Fruit fly (Drosophila melanogaster) whole organism, embryonic: ENCODE results near the gene mld.
A peak's percentile ranks its signal among the peaks of the same experiment; 100 is the strongest.

Source experiments
- Bgb ChIP-seq: fragments of 200-800 bp; sonication (Bioruptor generic); IDR thresholded peaks from 2 replicates; pipeline ENCODE4 v1.3.6; 2022; ENCODE audit warnings: missing biosample characterization, missing genetic modification characterization; ENCODE audit not compliant: partially characterized antibody
- CG10431 ChIP-seq: fragments of 200-800 bp; sonication (Bioruptor generic); optimal IDR thresholded peaks from 3 replicates; lab custom pipeline; 2018; ENCODE audit warnings: missing biosample characterization, mild to moderate bottlenecking, missing genetic modification characterization
- CG11723 ChIP-seq: fragments of 200-800 bp; sonication (Bioruptor generic); optimal IDR thresholded peaks from 2 replicates; lab custom pipeline; 2017; ENCODE audit warnings: missing biosample characterization, mild to moderate bottlenecking, missing genetic modification characterization
- CG12104 ChIP-seq: fragments of 200-800 bp; sonication (Bioruptor generic); optimal IDR thresholded peaks from 3 replicates; lab custom pipeline; 2016; ENCODE audit warnings: missing biosample characterization, missing genetic modification characterization
- CG12659 ChIP-seq: fragments of 200-800 bp; sonication (Bioruptor generic); optimal IDR thresholded peaks from 3 replicates; lab custom pipeline; 2017; ENCODE audit warnings: mild to moderate bottlenecking, missing biosample characterization, missing genetic modification reagents, missing genetic modification characterization
- CG13424 ChIP-seq: fragments of 200-800 bp; sonication (Bioruptor generic); optimal IDR thresholded peaks from 2 replicates; lab custom pipeline; 2019; ENCODE audit warnings: missing biosample characterization, mild to moderate bottlenecking, missing genetic modification characterization, moderate library complexity
- CG13775 ChIP-seq: fragments of 200-800 bp; sonication (Bioruptor generic); optimal IDR thresholded peaks from 3 replicates; lab custom pipeline; 2017; ENCODE audit warnings: missing biosample characterization, mild to moderate bottlenecking, missing genetic modification characterization
- CG1603 ChIP-seq: fragments of 200-800 bp; sonication (Bioruptor generic); optimal IDR thresholded peaks from 2 replicates; lab custom pipeline; 2019; ENCODE audit warnings: missing biosample characterization, mild to moderate bottlenecking, missing genetic modification characterization, moderate library complexity
- CG17186 ChIP-seq: fragments of 200-800 bp; sonication (Bioruptor generic); optimal IDR thresholded peaks from 3 replicates; lab custom pipeline; 2017; ENCODE audit warnings: missing biosample characterization, missing genetic modification reagents, missing genetic modification characterization
- CG17361 ChIP-seq: fragments of 200-800 bp; sonication (Bioruptor generic); IDR thresholded peaks from 3 replicates; pipeline ENCODE4 v1.3.6; 2022; ENCODE audit warnings: missing biosample characterization, missing genetic modification characterization
- CG17829 ChIP-seq: fragments of 200-800 bp; optimal IDR thresholded peaks from 2 replicates; lab custom pipeline; 2019; ENCODE audit warnings: missing biosample characterization, mild to moderate bottlenecking, missing genetic modification characterization, moderate library complexity
- CG2712 ChIP-seq: fragments of 200-800 bp; optimal IDR thresholded peaks from 3 replicates; lab custom pipeline; 2019; ENCODE audit warnings: missing biosample characterization, mild to moderate bottlenecking, missing genetic modification characterization, moderate library complexity
- CG31388 ChIP-seq: fragments of 200-800 bp; sonication (Bioruptor generic); optimal IDR thresholded peaks from 2 replicates; lab custom pipeline; 2016; ENCODE audit warnings: missing biosample characterization, missing genetic modification characterization
- CG34376 ChIP-seq: fragments of 200-800 bp; sonication (Bioruptor generic); optimal IDR thresholded peaks from 2 replicates; lab custom pipeline; 2018; ENCODE audit warnings: missing biosample characterization, mild to moderate bottlenecking, missing genetic modification characterization
- CG34422 ChIP-seq: fragments of 200-800 bp; sonication (Bioruptor generic); IDR thresholded peaks from 3 replicates; pipeline ENCODE4 v1.3.6; 2022; ENCODE audit warnings: missing biosample characterization, missing genetic modification characterization
- CG4328 ChIP-seq: fragments of 200-800 bp; sonication (Bioruptor generic); optimal IDR thresholded peaks from 3 replicates; lab custom pipeline; 2017; ENCODE audit warnings: missing biosample characterization, missing genetic modification reagents, missing genetic modification characterization
- CG5245 ChIP-seq: fragments of 200-800 bp; sonication (Bioruptor generic); optimal IDR thresholded peaks from 3 replicates; lab custom pipeline; 2016; ENCODE audit warnings: missing biosample characterization, missing genetic modification characterization
- CG6689 ChIP-seq: fragments of 200-800 bp; sonication (Bioruptor generic); IDR thresholded peaks from 2 replicates; pipeline ENCODE4 v1.3.6; 2022; ENCODE audit warnings: missing biosample characterization, missing genetic modification characterization
- CG7786 ChIP-seq: fragments of 200-800 bp; sonication (Bioruptor generic); optimal IDR thresholded peaks from 2 replicates; lab custom pipeline; 2016; ENCODE audit warnings: missing biosample characterization, missing genetic modification characterization
- CG8290 ChIP-seq, 3 experiments: fragments of 200-800 bp; sonication (Bioruptor generic); optimal IDR thresholded peaks; 2 replicates each; lab custom pipeline; 2016 to 2019; ENCODE audit warnings: missing biosample characterization in 3 of 3, missing genetic modification characterization in 3 of 3, mild to moderate bottlenecking in 2 of 3, moderate library complexity in 1 of 3
- Deaf1 ChIP-seq: fragments of 200-800 bp; optimal IDR thresholded peaks from 3 replicates; lab custom pipeline; 2019; ENCODE audit warnings: missing biosample characterization, mild to moderate bottlenecking, missing genetic modification characterization, moderate library complexity
- Dref ChIP-seq: fragments of 200-800 bp; sonication (Bioruptor generic); IDR thresholded peaks from 2 replicates; pipeline ENCODE4 v1.3.6; 2022; ENCODE audit warnings: missing biosample characterization, missing genetic modification characterization
- ERR ChIP-seq: fragments of 200-800 bp; sonication (Bioruptor generic); optimal IDR thresholded peaks from 2 replicates; lab custom pipeline; 2016; ENCODE audit warnings: missing biosample characterization, missing genetic modification characterization
- Hmx ChIP-seq: fragments of 200-800 bp; sonication (Bioruptor generic); optimal IDR thresholded peaks from 2 replicates; lab custom pipeline; 2016; ENCODE audit warnings: missing biosample characterization, missing genetic modification characterization
- Lpt ChIP-seq: fragments of >200 bp; optimal IDR thresholded peaks from 2 replicates; lab custom pipeline; 2018; ENCODE audit warnings: missing biosample characterization, missing genetic modification characterization
- Mes4 ChIP-seq: fragments of 200-800 bp; sonication (Bioruptor generic); optimal IDR thresholded peaks from 2 replicates; lab custom pipeline; 2016; ENCODE audit warnings: missing biosample characterization, missing genetic modification characterization
- Vsx1 ChIP-seq: fragments of 200-800 bp; sonication (Bioruptor generic); optimal IDR thresholded peaks from 2 replicates; lab custom pipeline; 2017; ENCODE audit warnings: missing biosample characterization, mild to moderate bottlenecking, missing genetic modification characterization, missing genetic modification reagents
- al ChIP-seq: fragments of 200-800 bp; sonication (Bioruptor generic); IDR thresholded peaks from 2 replicates; pipeline ENCODE4 v1.3.6; 2022; ENCODE audit warnings: missing biosample characterization, missing genetic modification characterization
- aop ChIP-seq: fragments of 200-800 bp; sonication (Bioruptor generic); IDR thresholded peaks from 2 replicates; pipeline ENCODE4 v1.3.6; 2022; ENCODE audit warnings: missing biosample characterization, missing genetic modification characterization
- cato ChIP-seq: fragments of 200-800 bp; sonication (Bioruptor generic); optimal IDR thresholded peaks from 2 replicates; lab custom pipeline; 2016; ENCODE audit warnings: missing biosample characterization, missing genetic modification characterization, borderline replicate concordance
- crol ChIP-seq: fragments of 200-800 bp; sonication (Bioruptor generic); IDR thresholded peaks from 2 replicates; pipeline ENCODE4 v1.3.6; 2022; ENCODE audit warnings: missing biosample characterization, missing genetic modification characterization
- da ChIP-seq: fragments of 200-800 bp; sonication (Bioruptor generic); optimal IDR thresholded peaks from 2 replicates; lab custom pipeline; 2016; ENCODE audit warnings: missing biosample characterization, missing genetic modification characterization
- danr ChIP-seq: fragments of 200-800 bp; sonication (Bioruptor generic); IDR thresholded peaks from 2 replicates; pipeline ENCODE4 v1.3.6; 2022; ENCODE audit warnings: missing biosample characterization, missing genetic modification characterization
- dpn ChIP-seq, 2 experiments: fragments of 200-800 bp; sonication (Bioruptor generic); optimal IDR thresholded peaks; 3 replicates each; lab custom pipeline; 2016; ENCODE audit warnings: missing biosample characterization in 2 of 2, missing genetic modification characterization in 2 of 2
- ems ChIP-seq: fragments of 200-800 bp; sonication (Bioruptor generic); optimal IDR thresholded peaks from 3 replicates; lab custom pipeline; 2016; ENCODE audit warnings: missing biosample characterization, missing genetic modification characterization
- fd96Cb ChIP-seq: fragments of 200-800 bp; sonication (Bioruptor generic); optimal IDR thresholded peaks from 2 replicates; lab custom pipeline; 2018; ENCODE audit warnings: missing biosample characterization, mild to moderate bottlenecking, missing genetic modification characterization, moderate library complexity
- gce ChIP-seq: fragments of 200-800 bp; sonication (Bioruptor generic); IDR thresholded peaks from 3 replicates; pipeline ENCODE4 v1.3.6; 2022; ENCODE audit warnings: missing biosample characterization, missing genetic modification characterization
- gfzf ChIP-seq: fragments of 200-800 bp; sonication (Bioruptor generic); optimal IDR thresholded peaks from 2 replicates; lab custom pipeline; 2016; ENCODE audit warnings: missing biosample characterization, mild to moderate bottlenecking, missing genetic modification characterization, moderate library complexity
- knrl ChIP-seq: fragments of 200-800 bp; sonication (Bioruptor generic); IDR thresholded peaks from 3 replicates; pipeline ENCODE4 v1.3.6; 2022; ENCODE audit warnings: missing biosample characterization, missing genetic modification characterization; ENCODE audit not compliant: partially characterized antibody
- oc ChIP-seq: fragments of 200-800 bp; sonication (Bioruptor generic); optimal IDR thresholded peaks from 2 replicates; lab custom pipeline; 2018; ENCODE audit warnings: missing biosample characterization, mild to moderate bottlenecking, missing genetic modification characterization, moderate library complexity
- org-1 ChIP-seq: fragments of 200-800 bp; sonication (Bioruptor generic); optimal IDR thresholded peaks from 2 replicates; lab custom pipeline; 2017; ENCODE audit warnings: missing biosample characterization, missing genetic modification characterization
- peb ChIP-seq: fragments of 200-800 bp; sonication (Bioruptor generic); IDR thresholded peaks from 2 replicates; pipeline ENCODE4 v1.3.6; 2022; ENCODE audit warnings: missing biosample characterization, missing genetic modification characterization
- pho ChIP-seq: fragments of 200-800 bp; sonication (Bioruptor generic); optimal IDR thresholded peaks from 2 replicates; lab custom pipeline; 2016; ENCODE audit warnings: missing biosample characterization, missing genetic modification characterization
- ranshi ChIP-seq: fragments of 200-800 bp; sonication (Bioruptor generic); IDR thresholded peaks from 2 replicates; pipeline ENCODE4 v1.3.6; 2022; ENCODE audit warnings: missing biosample characterization, missing genetic modification characterization
- run ChIP-seq: fragments of 200-800 bp; sonication (Bioruptor generic); optimal IDR thresholded peaks from 3 replicates; lab custom pipeline; 2018; ENCODE audit warnings: missing biosample characterization, mild to moderate bottlenecking, missing genetic modification characterization
- scrt ChIP-seq: fragments of 200-800 bp; sonication (Bioruptor generic); optimal IDR thresholded peaks from 2 replicates; lab custom pipeline; 2018; ENCODE audit warnings: missing biosample characterization, mild to moderate bottlenecking, missing genetic modification characterization, moderate library complexity
- stwl ChIP-seq: fragments of 200-800 bp; sonication (Bioruptor generic); optimal IDR thresholded peaks from 3 replicates; lab custom pipeline; 2018; ENCODE audit warnings: missing biosample characterization, mild to moderate bottlenecking, missing genetic modification characterization, moderate library complexity
- toy ChIP-seq: fragments of 200-800 bp; sonication (Bioruptor generic); IDR thresholded peaks from 2 replicates; pipeline ENCODE4 v1.3.6; 2022; ENCODE audit warnings: missing biosample characterization, missing genetic modification characterization
- tup ChIP-seq: fragments of 200-800 bp; sonication (Bioruptor generic); optimal IDR thresholded peaks from 2 replicates; lab custom pipeline; 2016; ENCODE audit warnings: missing biosample characterization, mild to moderate bottlenecking, missing genetic modification characterization, moderate library complexity
- wor ChIP-seq: fragments of 200-800 bp; sonication (Bioruptor generic); IDR thresholded peaks from 2 replicates; pipeline ENCODE4 v1.3.6; 2022; ENCODE audit warnings: missing biosample characterization, missing genetic modification characterization
- zfh1 ChIP-seq: fragments of 200-800 bp; sonication (Bioruptor generic); IDR thresholded peaks from 3 replicates; pipeline ENCODE4 v1.3.6; 2022; ENCODE audit warnings: missing biosample characterization, missing genetic modification characterization

Gene mld

DNA sequence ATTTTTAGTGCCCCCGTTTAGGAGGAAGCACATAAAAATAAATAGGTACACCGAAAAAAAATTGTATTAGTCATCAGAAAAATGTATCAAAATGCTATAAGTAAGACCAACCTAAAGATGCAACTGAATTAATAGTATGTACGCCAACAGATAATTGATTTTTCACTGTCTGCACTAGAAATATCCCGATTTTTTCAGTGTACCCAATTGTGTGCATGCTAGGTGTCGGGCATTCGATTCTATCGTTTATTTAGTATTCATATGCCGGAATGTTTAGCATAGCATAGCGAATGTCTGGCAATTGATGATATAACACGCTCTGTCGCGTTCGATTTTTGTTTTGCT lies 18.1 kb upstream of the mld start (continued):
- TF ChIP-seq scrt (GFP tag; lab: Kevin White, UChicago) (peak; percentile 67), CG17186 (GFP tag; lab: Kevin White, UChicago) (peak; percentile 25), gce (GFP tag; lab: Robert Waterston, UW) (peak; percentile 79; the same call in 2 of the 3 replicates), CG31388 (peak; percentile 83), CG1603 (tag; lab: Kevin White, UChicago) (peak; percentile 89), CG4328 (GFP tag; lab: Kevin White, UChicago) (peak; percentile 70), CG34376 (GFP tag; lab: Kevin White, UChicago) (peak; percentile 73), CG10431 (GFP tag; lab: Kevin White, UChicago) (no peak), aop (GFP tag; lab: Robert Waterston, UW) (peak; percentile 83), da (GFP tag; lab: Kevin White, UChicago) (peak; percentile 68), gfzf (GFP tag; lab: Kevin White, UChicago) (no peak), CG8290 (GFP tag; optimal IDR thresholded peaks at IDR 0.05; lab: Kevin White, UChicago) (peak; percentile 26), CG8290 (tag; optimal IDR thresholded peaks at IDR 0.05; lab: Kevin White, UChicago) (peak in 1 of 2 experiments; percentile 95), CG5245 (GFP tag; lab: Kevin White, UChicago) (peak; percentile 86), Deaf1 (tag; lab: Kevin White, UChicago) (peak; percentile 65), org-1 (GFP tag; lab: Kevin White, UChicago) (peak; percentile 82), stwl (tag; lab: Kevin White, UChicago) (no peak), danr (peak; percentile 72; the same call in 1 of the 2 replicates), CG17829 (tag; lab: Kevin White, UChicago) (peak; percentile 52), crol (GFP tag; lab: Robert Waterston, UW) (peak; percentile 24; the same call in 1 of the 2 replicates), dpn (GFP tag; optimal IDR thresholded peaks at IDR 0.05; lab: Kevin White, UChicago) (peak; percentile 92), CG7786 (GFP tag; lab: Kevin White, UChicago) (peak; percentile 84), peb (GFP tag; lab: Robert Waterston, UW) (0 out of 2 replicates have a peak, but pooled peaks have one; percentile 64), run (tag; lab: Kevin White, UChicago) (peak; percentile 74), knrl (GFP tag; lab: Robert Waterston, UW) (no peak), Hmx (GFP tag; lab: Kevin White, UChicago) (peak; percentile 63), CG17361 (GFP tag; lab: Robert Waterston, UW) (peak; percentile 81), ERR (GFP tag; lab: Kevin White, UChicago) (peak; percentile 88), ranshi (GFP tag; lab: Robert Waterston, UW) (peak; percentile 87; the same call in 1 of the 2 replicates), tup (GFP tag; lab: Kevin White, UChicago) (peak; percentile 69), ems (GFP tag; lab: Kevin White, UChicago) (peak; percentile 86), pho (GFP tag; lab: Kevin White, UChicago) (peak; percentile 91), zfh1 (GFP tag; lab: Robert Waterston, UW) (peak; percentile 92), fd96Cb (peak; percentile 79), CG12104 (GFP tag; lab: Kevin White, UChicago) (peak; percentile 59), CG2712 (tag; lab: Kevin White, UChicago) (peak; percentile 82), toy (GFP tag; lab: Robert Waterston, UW) (no peak), Mes4 (peak; percentile 77), Lpt (GFP tag; lab: Kevin White, UChicago) (no peak), CG11723 (GFP tag; lab: Kevin White, UChicago) (peak; percentile 80), CG13424 (tag; lab: Kevin White, UChicago) (peak; percentile 88), CG13775 (GFP tag; lab: Kevin White, UChicago) (peak; percentile 70), Vsx1 (peak; percentile 55), Dref (no peak), CG6689 (GFP tag; lab: Robert Waterston, UW) (peak; percentile 85), cato (GFP tag; lab: Kevin White, UChicago) (peak; percentile 69), wor (GFP tag; lab: Robert Waterston, UW) (peak; percentile 71), CG12659 (peak; percentile 83), oc (peak; percentile 76), Bgb (GFP tag; lab: Robert Waterston, UW) (no peak), al (peak; percentile 78), CG34422 (GFP tag; lab: Robert Waterston, UW) (peak; percentile 92)
